Comparison of ENCODE assay signal across 4 fruit fly cellular contexts in genomic region chr3R:17561175-17561574, dm6.
A peak's percentile ranks its signal among the peaks of the same experiment; 100 is the strongest.
TF ChIP-seq lines count a peak whose summit lies in the region.

No protein-coding gene starts in this region.

- TF ChIP-seq CTCF in whole organism, embryonic (GFP tag; optimal IDR thresholded peaks at IDR 0.05; lab: Kevin White, UChicago) = no peak

TF ChIP-seq in whole organism, embryonic, 481 proteins besides CTCF, POLR2A, EP300 and RAD21:
- TF ChIP-seq grn (GFP tag; optimal IDR thresholded peaks at IDR 0.05; lab: Kevin White, UChicago) = no peak
- peak in 1 of 2 experiments; percentile 27 for TF ChIP-seq bsh (GFP tag; optimal IDR thresholded peaks at IDR 0.05; lab: Kevin White, UChicago)
- no peak for TF ChIP-seq Chrac-16 (GFP tag; optimal IDR thresholded peaks at IDR 0.05; lab: Kevin White, UChicago)
- TF ChIP-seq CG4854 (GFP tag; optimal IDR thresholded peaks at IDR 0.05; lab: Kevin White, UChicago) = no peak
- TF ChIP-seq Sox102F (GFP tag; optimal IDR thresholded peaks at IDR 0.05; lab: Kevin White, UChicago) = peak; percentile 41
- TF ChIP-seq dmrt11E (tag; optimal IDR thresholded peaks at IDR 0.05; lab: Kevin White, UChicago) = peak; percentile 35
- no peak for TF ChIP-seq pzg (GFP tag; optimal IDR thresholded peaks at IDR 0.05; lab: Kevin White, UChicago)
- no peak for TF ChIP-seq CG3281 (GFP tag; optimal IDR thresholded peaks at IDR 0.05; lab: Kevin White, UChicago)
- TF ChIP-seq Fer2 (tag; optimal IDR thresholded peaks at IDR 0.05; lab: Kevin White, UChicago) = no peak
- no peak for TF ChIP-seq Pdp1 (GFP tag; optimal IDR thresholded peaks at IDR 0.05; lab: Kevin White, UChicago)
- TF ChIP-seq Abd-B (GFP tag; optimal IDR thresholded peaks at IDR 0.05; lab: Kevin White, UChicago) = peak; percentile 4
- no peak for TF ChIP-seq Dip3 (GFP tag; optimal IDR thresholded peaks at IDR 0.05; lab: Kevin White, UChicago)
- TF ChIP-seq CG6689 (GFP tag; IDR thresholded peaks at IDR 0.05; lab: Robert Waterston, UW) = no peak
- TF ChIP-seq CG16779 (GFP tag; IDR thresholded peaks at IDR 0.05; lab: Robert Waterston, UW) = no peak
- no peak for TF ChIP-seq E2f2 (GFP tag; IDR thresholded peaks at IDR 0.05; lab: Robert Waterston, UW)
- no peak for TF ChIP-seq vvl (GFP tag; IDR thresholded peaks at IDR 0.05; lab: Robert Waterston, UW)

TF ChIP-seq in whole organism, prepupa, 60 proteins besides CTCF, POLR2A, EP300 and RAD21 (continues in another document):
- TF ChIP-seq CG6163 (GFP tag; IDR thresholded peaks at IDR 0.05; lab: Robert Waterston, UW) = no peak
- TF ChIP-seq lz (GFP tag; optimal IDR thresholded peaks at IDR 0.05; lab: Kevin White, UChicago) = no peak
- TF ChIP-seq dac (GFP tag; optimal IDR thresholded peaks at IDR 0.05; lab: Kevin White, UChicago) = no peak
- no peak for TF ChIP-seq CG16779 (tag; optimal IDR thresholded peaks at IDR 0.05; lab: Kevin White, UChicago)
- no peak for TF ChIP-seq Sox15 (GFP tag; optimal IDR thresholded peaks at IDR 0.05; lab: Kevin White, UChicago)
- TF ChIP-seq spab (GFP tag; optimal IDR thresholded peaks at IDR 0.05; lab: Kevin White, UChicago) = no peak
- TF ChIP-seq Eip78C (GFP tag; lab: Kevin White, UChicago) = peak; percentile 53
- no peak for TF ChIP-seq CG31627 (GFP tag; optimal IDR thresholded peaks at IDR 0.05; lab: Kevin White, UChicago)
- no peak for TF ChIP-seq Ets96B (tag; optimal IDR thresholded peaks at IDR 0.05; lab: Kevin White, UChicago)
- TF ChIP-seq Eip93F (GFP tag; optimal IDR thresholded peaks at IDR 0.05; lab: Kevin White, UChicago) = no peak
- peak; percentile 1 for TF ChIP-seq Hr39 (GFP tag; optimal IDR thresholded peaks at IDR 0.05; lab: Kevin White, UChicago)
- TF ChIP-seq CG11294 (GFP tag; IDR thresholded peaks at IDR 0.05; lab: Robert Waterston, UW) = no peak
- no peak for TF ChIP-seq Sox102F (GFP tag; optimal IDR thresholded peaks at IDR 0.05; lab: Kevin White, UChicago)
- no peak for TF ChIP-seq esn (GFP tag; optimal IDR thresholded peaks at IDR 0.05; lab: Kevin White, UChicago)
- TF ChIP-seq CG6854 (GFP tag; optimal IDR thresholded peaks at IDR 0.05; lab: Kevin White, UChicago) = no peak
- no peak for TF ChIP-seq CG8319 (GFP tag; optimal IDR thresholded peaks at IDR 0.05; lab: Kevin White, UChicago)
- no peak for TF ChIP-seq CG34406 (GFP tag; optimal IDR thresholded peaks at IDR 0.05; lab: Kevin White, UChicago)
- TF ChIP-seq Hr38 (GFP tag; optimal IDR thresholded peaks at IDR 0.05; lab: Kevin White, UChicago) = no peak
- TF ChIP-seq Met (GFP tag; optimal IDR thresholded peaks at IDR 0.05; lab: Kevin White, UChicago) = peak; percentile 36
- no peak for TF ChIP-seq eg (GFP tag; IDR thresholded peaks at IDR 0.05; lab: Robert Waterston, UW)
- no peak for TF ChIP-seq fd85E (GFP tag; optimal IDR thresholded peaks at IDR 0.05; lab: Kevin White, UChicago)
- no peak for TF ChIP-seq ss (GFP tag; optimal IDR thresholded peaks at IDR 0.05; lab: Kevin White, UChicago)
- peak; percentile 20 for TF ChIP-seq CG3919 (GFP tag; optimal IDR thresholded peaks at IDR 0.05; lab: Kevin White, UChicago)
- no peak for TF ChIP-seq CG6276 (GFP tag; optimal IDR thresholded peaks at IDR 0.05; lab: Kevin White, UChicago)
- TF ChIP-seq Eip75B (GFP tag; optimal IDR thresholded peaks at IDR 0.05; lab: Kevin White, UChicago) = no peak
- TF ChIP-seq CG8632 (GFP tag; optimal IDR thresholded peaks at IDR 0.05; lab: Kevin White, UChicago) = peak; percentile 11
- TF ChIP-seq fkh (GFP tag; optimal IDR thresholded peaks at IDR 0.05; lab: Kevin White, UChicago) = no peak
- TF ChIP-seq Lpt (GFP tag; optimal IDR thresholded peaks at IDR 0.05; lab: Kevin White, UChicago) = no peak

TF ChIP-seq in whole organism, pupa, 21 proteins besides CTCF, POLR2A, EP300 and RAD21:
- peak; percentile 37 for TF ChIP-seq CG8159 (tag; optimal IDR thresholded peaks at IDR 0.05; lab: Kevin White, UChicago)
- no peak for TF ChIP-seq CG4496 (GFP tag; IDR thresholded peaks at IDR 0.05; lab: Robert Waterston, UW)

TF ChIP-seq in whole organism, wandering third instar larva, 38 proteins besides CTCF, POLR2A, EP300 and RAD21:
- TF ChIP-seq Hr83 (GFP tag; optimal IDR thresholded peaks at IDR 0.05; lab: Kevin White, UChicago; ENCODE audit: poor library complexity, severe bottlenecking) (no peak), CG32264 (GFP tag; optimal IDR thresholded peaks at IDR 0.05; lab: Kevin White, UChicago) (no peak), lola (GFP tag; optimal IDR thresholded peaks at IDR 0.05; lab: Kevin White, UChicago) (no peak), Rel (GFP tag; optimal IDR thresholded peaks at IDR 0.05; lab: Kevin White, UChicago) (no peak), Rel (tag; optimal IDR thresholded peaks at IDR 0.05; lab: Kevin White, UChicago) (no peak), brk (GFP tag; optimal IDR thresholded peaks at IDR 0.05; lab: Kevin White, UChicago) (no peak), CG9705 (GFP tag; optimal IDR thresholded peaks at IDR 0.05; lab: Kevin White, UChicago) (no peak), Dfd (GFP tag; optimal IDR thresholded peaks at IDR 0.05; lab: Kevin White, UChicago) (no peak), jim (GFP tag; optimal IDR thresholded peaks at IDR 0.05; lab: Kevin White, UChicago) (no peak), Abd-B (GFP tag; optimal IDR thresholded peaks at IDR 0.05; lab: Kevin White, UChicago) (no peak), HLH106 (tag; optimal IDR thresholded peaks at IDR 0.05; lab: Kevin White, UChicago) (peak; percentile 3), Sp1 (GFP tag; optimal IDR thresholded peaks at IDR 0.05; lab: Kevin White, UChicago) (no peak), dl (GFP tag; optimal IDR thresholded peaks at IDR 0.05; lab: Kevin White, UChicago; ENCODE audit: insufficient read depth in 1 of 2, partially characterized antibody in 2 of 2) (no peak), pan (optimal IDR thresholded peaks at IDR 0.05; lab: Kevin White, UChicago) (no peak), Mio (GFP tag; optimal IDR thresholded peaks at IDR 0.05; lab: Kevin White, UChicago) (no peak), dsf (GFP tag; optimal IDR thresholded peaks at IDR 0.05; lab: Kevin White, UChicago; ENCODE audit: borderline replicate concordance) (no peak), Hr78 (GFP tag; optimal IDR thresholded peaks at IDR 0.05; lab: Kevin White, UChicago) (no peak), br (GFP tag; optimal IDR thresholded peaks at IDR 0.05; lab: Kevin White, UChicago) (no peak), GATAd (GFP tag; optimal IDR thresholded peaks at IDR 0.05; lab: Kevin White, UChicago) (no peak), Hnf4 (GFP tag; optimal IDR thresholded peaks at IDR 0.05; lab: Kevin White, UChicago) (no peak), N (GFP tag; optimal IDR thresholded peaks at IDR 0.05; lab: Kevin White, UChicago) (no peak), fru (GFP tag; optimal IDR thresholded peaks at IDR 0.05; lab: Kevin White, UChicago) (peak; percentile 13), Vsx2 (GFP tag; optimal IDR thresholded peaks at IDR 0.05; lab: Kevin White, UChicago; ENCODE audit: partially characterized antibody) (no peak), Jra (GFP tag; optimal IDR thresholded peaks at IDR 0.05; lab: Kevin White, UChicago) (no peak), usp (GFP tag; optimal IDR thresholded peaks at IDR 0.05; lab: Kevin White, UChicago) (no peak), tai (GFP tag; optimal IDR thresholded peaks at IDR 0.05; lab: Kevin White, UChicago) (no peak), sage (GFP tag; optimal IDR thresholded peaks at IDR 0.05; lab: Kevin White, UChicago) (no peak), sv (GFP tag; optimal IDR thresholded peaks at IDR 0.05; lab: Kevin White, UChicago) (no peak), h (GFP tag; optimal IDR thresholded peaks at IDR 0.05; lab: Kevin White, UChicago) (peak; percentile 13), psq (GFP tag; optimal IDR thresholded peaks at IDR 0.05; lab: Kevin White, UChicago) (no peak), woc (GFP tag; optimal IDR thresholded peaks at IDR 0.05; lab: Kevin White, UChicago) (no peak), CrebA (GFP tag; optimal IDR thresholded peaks at IDR 0.05; lab: Kevin White, UChicago; ENCODE audit: borderline replicate concordance) (no peak), dmrt93B (GFP tag; optimal IDR thresholded peaks at IDR 0.05; lab: Kevin White, UChicago) (no peak), rgr (GFP tag; optimal IDR thresholded peaks at IDR 0.05; lab: Kevin White, UChicago) (peak; percentile 14), Myc (optimal IDR thresholded peaks at IDR 0.05; lab: Kevin White, UChicago) (no peak), foxo (GFP tag; optimal IDR thresholded peaks at IDR 0.05; lab: Kevin White, UChicago) (peak in 1 of 2 experiments; percentile 23), ey (GFP tag; optimal IDR thresholded peaks at IDR 0.05; lab: Kevin White, UChicago) (no peak), Dif (GFP tag; optimal IDR thresholded peaks at IDR 0.05; lab: Kevin White, UChicago; ENCODE audit: partially characterized antibody) (no peak), OdsH (GFP tag; optimal IDR thresholded peaks at IDR 0.05; lab: Kevin White, UChicago) (no peak)

Comparison
In these comparisons a context has a peak if more than half of its experiments do, and no peak if none do; other contexts are left out.
1. Of the 7 proteins assayed by ChIP-seq in both whole organism, embryonic and whole organism, prepupa: peak only in whole organism, embryonic: Sox102F; only in whole organism, prepupa: Hr39; in both: none; in neither: 5.